Fruit fly (Drosophila melanogaster) whole organism, prepupa: ENCODE data around the gene CG11878.

Source experiments
- CG8632 ChIP-seq: fragments of 200-800 bp; sonication (Bioruptor generic); optimal IDR thresholded peaks from 3 replicates; lab custom pipeline; 2016; ENCODE audit warnings: missing biosample characterization, missing genetic modification characterization
- CG9139 ChIP-seq: fragments of 200-800 bp; sonication (Bioruptor generic); optimal IDR thresholded peaks from 3 replicates; lab custom pipeline; 2017; ENCODE audit warnings: missing biosample characterization, mild to moderate bottlenecking, missing genetic modification characterization
- Lpt ChIP-seq: fragments of 200-800 bp; sonication (Bioruptor generic); optimal IDR thresholded peaks from 3 replicates; lab custom pipeline; 2016; ENCODE audit warnings: missing biosample characterization, missing genetic modification characterization
- Sox102F ChIP-seq: fragments of 200-800 bp; sonication (Bioruptor generic); optimal IDR thresholded peaks from 2 replicates; lab custom pipeline; 2016; ENCODE audit warnings: missing biosample characterization, mild to moderate bottlenecking, missing genetic modification characterization
- net ChIP-seq: fragments of 200-800 bp; sonication (Bioruptor generic); optimal IDR thresholded peaks from 3 replicates; lab custom pipeline; 2016; ENCODE audit warnings: missing biosample characterization, missing genetic modification characterization

- TF ChIP-seq CG8632 (GFP tag; lab: Kevin White, UChicago): no peak
- TF ChIP-seq Lpt: no peak
- TF ChIP-seq CG9139 (GFP tag; lab: Kevin White, UChicago): no peak
- no peak for TF ChIP-seq net (GFP tag; lab: Kevin White, UChicago)
- TF ChIP-seq Sox102F: no peak
These were observed 11.5 kb downstream of the CG11878 start, which contains the start of gene CG31104 for dm6 chr3R:25285173-25285572.
